Worm (Caenorhabditis elegans): Measurements from ENCODE around the gene nhr-264.
"Not testable (repeated sequence)": the region's sequence is repeated elsewhere in the genome, so short reads cannot be mapped to it uniquely, and the experiment has no call there.

DNA sequence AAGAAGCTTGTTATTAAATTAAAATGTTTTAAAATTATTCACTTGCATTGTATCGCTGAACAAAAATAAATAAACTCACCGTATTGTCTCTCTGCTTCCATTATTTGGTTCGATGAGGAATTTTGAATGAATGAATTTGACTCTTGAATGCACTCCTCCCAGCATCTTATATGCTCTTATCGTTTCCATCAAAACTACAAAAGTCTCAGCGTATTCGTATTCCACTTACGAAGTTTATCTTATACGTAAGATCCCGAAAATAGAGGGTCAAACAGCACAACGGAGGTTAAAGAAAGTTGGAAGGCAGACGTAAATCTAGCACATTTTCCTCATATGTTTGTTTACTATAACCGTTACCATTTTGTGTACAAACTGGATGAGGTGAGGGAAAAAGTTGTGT, 7.4 kb downstream of the nhr-264 start, which contains the start of gene nhr-267:
- TF ChIP-seq lin-32 (GFP tag; optimal IDR thresholded peaks at IDR 0.05); snpc-4 (tag; optimal IDR thresholded peaks at IDR 0.05); nhr-237 (tag; optimal IDR thresholded peaks at IDR 0.05); nhr-76 (tag; optimal IDR thresholded peaks at IDR 0.05); unc-39 (tag; optimal IDR thresholded peaks at IDR 0.05); cnd-1 (tag; optimal IDR thresholded peaks at IDR 0.05); nhr-28 (tag; optimal IDR thresholded peaks at IDR 0.05); flh-1 (GFP tag; optimal IDR thresholded peaks at IDR 0.05); lsy-2 (tag; optimal IDR thresholded peaks at IDR 0.05); M03D4.4 (tag; optimal IDR thresholded peaks at IDR 0.05); mls-2 (tag; optimal IDR thresholded peaks at IDR 0.05); nhr-2 (tag; optimal IDR thresholded peaks at IDR 0.05); ceh-43 (GFP tag; optimal IDR thresholded peaks at IDR 0.05); nhr-12 (tag; optimal IDR thresholded peaks at IDR 0.05): not testable (repeated sequence)

Measured in whole organism, mixed stage, embryonic.